Fruit fly (Drosophila melanogaster): ENCODE measurements around the gene ash2.

Gene ash2

dm6 chr3R:24654770-24655322, 4.9 kb downstream of the ash2 start, which contains the start of the genes CG31125 and CG6695:
Gene CG31125 (minus strand): TSS chr3R:24654820.
Gene CG6695 (plus strand): TSS chr3R:24655160.
- TF ChIP-seq noc (tag; optimal IDR thresholded peaks at IDR 0.05): no peak

DNA sequence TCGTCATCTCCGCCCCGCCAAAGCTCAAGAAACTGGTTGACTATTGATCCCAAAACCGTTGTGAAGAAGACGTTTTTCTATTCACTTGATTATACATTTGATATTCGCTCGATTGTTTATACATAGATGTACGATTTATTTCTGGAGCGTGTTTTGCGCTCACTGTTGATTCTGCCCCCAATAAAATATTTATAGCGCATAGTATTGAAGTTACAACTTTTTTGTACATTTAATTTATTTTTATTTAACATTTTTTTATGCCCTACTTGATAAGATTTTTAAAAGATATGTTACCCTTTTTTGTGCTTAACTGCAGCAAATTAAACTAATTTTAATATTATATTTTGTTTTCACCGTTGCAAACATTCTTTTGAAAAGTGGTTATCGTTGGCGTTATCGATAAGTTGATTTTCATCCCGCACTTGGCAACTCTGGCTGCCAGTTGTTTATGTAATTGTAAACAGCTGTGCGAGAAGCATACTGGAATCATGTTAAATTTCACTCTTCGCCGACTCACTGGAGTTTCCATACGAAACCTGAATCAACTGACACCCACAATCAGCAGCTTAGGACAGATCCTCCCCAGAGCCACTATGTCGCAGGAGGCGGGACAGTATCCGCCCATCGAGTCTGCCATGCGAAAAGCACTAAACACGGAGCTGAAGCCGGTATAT, 9.4 kb downstream of the ash2 start, which contains the start of gene CG31126:
TSS of gene CG31126 (plus strand) at position 449 of the 674 bp plus-strand sequence.
- TF ChIP-seq noc (tag; optimal IDR thresholded peaks at IDR 0.05): no peak

DNA sequence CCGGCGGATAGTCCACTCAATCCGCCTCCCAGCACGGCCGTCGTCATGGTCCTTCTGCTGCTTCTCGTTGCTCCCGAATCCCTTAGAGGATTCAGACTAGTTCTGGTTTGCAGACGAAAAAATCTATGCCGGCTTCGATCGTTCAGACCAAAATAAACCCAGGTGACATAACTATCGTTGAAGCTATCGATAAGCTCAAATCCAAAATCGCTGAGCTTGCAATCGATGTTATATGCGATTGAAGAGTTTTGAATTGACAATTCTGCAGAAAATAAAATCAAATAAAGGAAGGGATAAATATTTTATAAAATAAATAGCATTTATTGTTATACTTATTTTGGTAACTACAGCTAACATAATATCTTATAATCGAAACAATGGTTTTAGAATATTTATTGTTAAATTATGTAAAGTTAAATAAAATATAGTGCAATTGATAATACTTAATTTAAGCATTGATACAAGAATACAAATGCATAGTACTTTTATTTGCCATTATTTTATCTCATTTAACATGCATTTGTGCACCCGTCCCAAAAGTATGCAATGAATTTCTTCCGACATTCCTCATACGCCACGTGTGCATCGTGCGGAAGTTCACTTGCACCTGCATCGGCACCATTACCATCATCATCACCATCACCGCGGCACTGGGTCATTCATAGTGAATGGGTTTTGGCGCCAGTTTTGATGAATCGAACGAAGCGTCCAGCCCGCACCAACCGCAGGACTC, 11.9 kb downstream of the ash2 start, which contains the start of gene Ppox:
TSS of gene Ppox (minus strand) at position 173 of the 733 bp plus-strand sequence.
- TF ChIP-seq noc (tag; optimal IDR thresholded peaks at IDR 0.05): no peak

DNA sequence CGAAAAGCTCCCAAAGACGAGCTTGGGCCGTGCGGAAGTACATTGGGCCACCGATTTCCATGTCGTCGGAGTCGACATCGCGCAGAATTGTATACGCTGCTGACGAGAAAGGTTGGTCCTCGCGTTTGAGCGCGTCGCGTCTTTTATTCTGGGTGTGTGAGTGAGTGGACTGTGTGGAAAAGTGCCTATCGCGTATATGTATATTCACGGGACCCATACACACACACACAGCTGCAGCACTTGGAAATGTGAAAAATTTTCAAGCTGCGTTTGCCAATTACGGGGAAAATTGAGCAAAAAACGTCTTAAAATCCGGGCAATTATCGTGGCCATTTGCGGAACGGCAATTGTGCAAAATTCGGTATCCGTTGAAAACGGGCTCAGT, 12.5 kb downstream of the ash2 start, which contains the start of gene slo:
TSS of gene slo (plus strand) at position 80 of the 385 bp plus-strand sequence.
- no peak for TF ChIP-seq noc (tag; optimal IDR thresholded peaks at IDR 0.05)

dm6 chr3R:24663044-24663443, 13.1 kb downstream of the ash2 start:
- TF ChIP-seq noc (tag; optimal IDR thresholded peaks at IDR 0.05): no peak

dm6 chr3R:24667538-24668207, 17.7 kb downstream of the ash2 start:
- no peak for TF ChIP-seq noc (tag; optimal IDR thresholded peaks at IDR 0.05)

- TF ChIP-seq noc (tag; optimal IDR thresholded peaks at IDR 0.05): no peak
These were observed 21.7 kb downstream of the ash2 start for dm6 chr3R:24671662-24672061.

- TF ChIP-seq noc (tag; optimal IDR thresholded peaks at IDR 0.05): no peak
These were observed 42.9 kb downstream of the ash2 start for dm6 chr3R:24692863-24693262.

DNA sequence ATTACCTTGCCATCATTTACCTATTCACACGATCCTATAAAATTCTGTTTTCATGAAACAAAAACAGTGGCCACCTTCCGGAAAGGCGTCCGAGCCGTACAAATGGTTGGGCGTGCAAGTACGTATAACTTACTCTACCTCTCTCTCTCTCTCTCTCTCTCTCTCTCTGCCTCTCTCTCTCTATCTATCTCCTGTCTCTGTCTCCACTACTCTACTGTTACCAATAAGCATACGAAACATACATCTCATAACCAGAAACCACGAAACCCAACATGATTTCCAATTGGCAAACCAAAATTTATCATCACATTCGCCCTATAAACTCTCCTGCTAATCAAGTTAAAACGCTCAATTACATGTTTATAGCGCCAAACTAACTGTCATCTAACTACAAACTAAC, 49.4 kb downstream of the ash2 start:
- no peak for TF ChIP-seq noc (tag; optimal IDR thresholded peaks at IDR 0.05)
